Worm (Caenorhabditis elegans) whole organism, early embryonic: Measurements from ENCODE around the gene pbs-3.
A peak's percentile ranks its signal among the peaks of the same experiment; 100 is the strongest.

Experiments
- B0310.2 ChIP-seq: sonication (generic microtip); optimal IDR thresholded peaks from 2 replicates; lab custom pipeline; 2016; ENCODE audit warnings: mild to moderate bottlenecking, missing genetic modification characterization, missing compliant biosample characterization
- F13C5.2 ChIP-seq: sonication (generic microtip); optimal IDR thresholded peaks from 2 replicates; lab custom pipeline; 2017; ENCODE audit warnings: mild to moderate bottlenecking, missing genetic modification characterization, inconsistent platforms, missing compliant biosample characterization
- aly-1 ChIP-seq: sonication (generic microtip); optimal IDR thresholded peaks from 2 replicates; lab custom pipeline; 2016; ENCODE audit warnings: missing genetic modification characterization, missing compliant biosample characterization
- ama-1 ChIP-seq: fragments of 150-350 bp; optimal IDR thresholded peaks from 2 replicates; lab custom pipeline; 2014
- ceh-13 ChIP-seq: fragments of 200-800 bp; sonication (Bioruptor generic); optimal IDR thresholded peaks from 2 replicates; lab custom pipeline; 2018; ENCODE audit warnings: mild to moderate bottlenecking, missing genetic modification characterization, missing compliant biosample characterization
- ceh-36 ChIP-seq: sonication (generic microtip); optimal IDR thresholded peaks from 2 replicates; lab custom pipeline; 2016; ENCODE audit warnings: missing genetic modification characterization, inconsistent platforms, missing compliant biosample characterization
- ets-7 ChIP-seq: sonication (generic microtip); optimal IDR thresholded peaks from 2 replicates; lab custom pipeline; 2016; ENCODE audit warnings: missing genotype, missing genetic modification characterization, missing compliant biosample characterization
- flt-1 ChIP-seq: fragments of 200-800 bp; sonication (Bioruptor generic); IDR thresholded peaks from 2 replicates; pipeline ENCODE4 v1.3.6; 2022; ENCODE audit warnings: missing genetic modification characterization, missing compliant biosample characterization
- hmbx-1 ChIP-seq: sonication (generic microtip); optimal IDR thresholded peaks from 2 replicates; lab custom pipeline; 2016; ENCODE audit warnings: mild to moderate bottlenecking, missing genetic modification characterization, missing compliant biosample characterization
- hmg-4 ChIP-seq: fragments of 200-800 bp; sonication (Bioruptor generic); optimal IDR thresholded peaks from 2 replicates; lab custom pipeline; 2018; ENCODE audit warnings: mild to moderate bottlenecking, missing genetic modification characterization, missing compliant biosample characterization
- hnd-1 ChIP-seq: sonication (generic microtip); optimal IDR thresholded peaks from 2 replicates; lab custom pipeline; 2016; ENCODE audit warnings: missing genetic modification characterization, missing compliant biosample characterization
- pes-1 ChIP-seq: fragments of 200-800 bp; sonication (Bioruptor generic); IDR thresholded peaks from 2 replicates; pipeline ENCODE4 v1.3.6; 2022; ENCODE audit warnings: missing genetic modification reagents, missing genetic modification characterization, missing compliant biosample characterization
- scrt-1 ChIP-seq: fragments of 200-800 bp; sonication (Bioruptor generic); IDR thresholded peaks from 2 replicates; pipeline ENCODE4 v1.3.6; 2022; ENCODE audit warnings: missing genetic modification characterization, missing compliant biosample characterization
- sea-1 ChIP-seq: fragments of 200-800 bp; sonication (Bioruptor generic); conservative IDR thresholded peaks from 2 replicates; pipeline ENCODE4 v1.3.6; 2022; ENCODE audit warnings: missing genetic modification characterization, missing compliant biosample characterization
- tbx-11 ChIP-seq: fragments of 200-800 bp; sonication (Bioruptor generic); IDR thresholded peaks from 2 replicates; pipeline ENCODE4 v1.3.6; 2022; ENCODE audit warnings: missing genetic modification characterization, missing compliant biosample characterization
- tbx-37 ChIP-seq: fragments of 200-800 bp; sonication (Bioruptor generic); conservative IDR thresholded peaks from 2 replicates; pipeline ENCODE4 v1.3.6; 2022; ENCODE audit warnings: missing genetic modification reagents, missing genetic modification characterization, missing compliant biosample characterization
- tra-4 ChIP-seq: sonication (generic microtip); optimal IDR thresholded peaks from 2 replicates; lab custom pipeline; 2017; ENCODE audit warnings: missing genetic modification characterization, missing compliant biosample characterization

pbs-3 gene

ce11 chrII:4943849-4944248 lies 11.4 kb downstream of the pbs-3 start, which contains the start of gene mdt-4:
Gene mdt-4, minus strand, starts transcription at chrII:4943949.
- TF ChIP-seq sea-1 = no peak
- no peak for TF ChIP-seq tbx-37
- no peak for TF ChIP-seq ets-7 (tag; lab: Kevin White, UChicago)
- no peak for TF ChIP-seq ama-1 (lab: Kevin White, UChicago)

- TF ChIP-seq ets-7 (tag; lab: Kevin White, UChicago) = no peak
- TF ChIP-seq tbx-11 (GFP tag; lab: Robert Waterston, UW) = no peak
- no peak for TF ChIP-seq B0310.2 (tag; lab: Kevin White, UChicago)
- no peak for TF ChIP-seq aly-1
- no peak for TF ChIP-seq sea-1
- no peak for TF ChIP-seq tra-4 (tag; lab: Kevin White, UChicago)
Observed at ce11 chrII:4942829-4943228, 12.4 kb downstream of the pbs-3 start.

- TF ChIP-seq pes-1 (GFP tag; lab: Robert Waterston, UW) (peak; percentile 90), scrt-1 (GFP tag; lab: Robert Waterston, UW) (peak; percentile 85), flt-1 (peak; percentile 79), sea-1 (peak; percentile 79), aly-1 (peak; percentile 87), B0310.2 (tag; lab: Kevin White, UChicago) (peak; percentile 83), tbx-11 (GFP tag; lab: Robert Waterston, UW) (peak; percentile 74; the same call in 1 of the 2 replicates), hmbx-1 (tag; lab: Kevin White, UChicago) (peak; percentile 58), F13C5.2 (tag; lab: Kevin White, UChicago) (peak; percentile 68), ama-1 (lab: Kevin White, UChicago) (peak; percentile 22), ceh-13 (GFP tag; lab: Kevin White, UChicago) (peak; percentile 79), tra-4 (tag; lab: Kevin White, UChicago) (no peak), tbx-37 (peak; percentile 71), hnd-1 (tag; lab: Kevin White, UChicago) (peak; percentile 47), hmg-4 (GFP tag; lab: Kevin White, UChicago) (peak; percentile 95), ets-7 (tag; lab: Kevin White, UChicago) (peak; percentile 29), ceh-36 (tag; lab: Kevin White, UChicago) (peak; percentile 89)
Observed at ce11 chrII:4942397-4942796, 12.8 kb downstream of the pbs-3 start.

- TF ChIP-seq hnd-1 (tag; lab: Kevin White, UChicago) (no peak), B0310.2 (tag; lab: Kevin White, UChicago) (no peak), ceh-36 (tag; lab: Kevin White, UChicago) (no peak), ama-1 (lab: Kevin White, UChicago) (no peak), sea-1 (no peak), ets-7 (tag; lab: Kevin White, UChicago) (no peak), hmg-4 (GFP tag; lab: Kevin White, UChicago) (no peak), hmbx-1 (tag; lab: Kevin White, UChicago) (no peak), ceh-13 (GFP tag; lab: Kevin White, UChicago) (no peak), pes-1 (GFP tag; lab: Robert Waterston, UW) (no peak)
Observed at ce11 chrII:4941541-4942206, 13.6 kb downstream of the pbs-3 start, which contains the start of gene ZK546.19. Gene ZK546.19, plus strand, starts transcription at chrII:4941726.

- TF ChIP-seq tbx-11 (GFP tag; lab: Robert Waterston, UW) (no peak), B0310.2 (tag; lab: Kevin White, UChicago) (no peak), ets-7 (tag; lab: Kevin White, UChicago) (no peak), aly-1 (no peak), ceh-36 (tag; lab: Kevin White, UChicago) (no peak), hnd-1 (tag; lab: Kevin White, UChicago) (no peak), pes-1 (GFP tag; lab: Robert Waterston, UW) (no peak), tra-4 (tag; lab: Kevin White, UChicago) (no peak), flt-1 (no peak), ama-1 (lab: Kevin White, UChicago) (no peak), tbx-37 (no peak), F13C5.2 (tag; lab: Kevin White, UChicago) (no peak), hmbx-1 (tag; lab: Kevin White, UChicago) (no peak), ceh-13 (GFP tag; lab: Kevin White, UChicago) (no peak), scrt-1 (GFP tag; lab: Robert Waterston, UW) (no peak)
Observed at ce11 chrII:4941050-4941449, 14.2 kb downstream of the pbs-3 start, which contains the start of gene cblc-1. Gene cblc-1, minus strand, starts transcription at chrII:4941150.

- TF ChIP-seq ceh-36 (tag; lab: Kevin White, UChicago) (no peak), hnd-1 (tag; lab: Kevin White, UChicago) (no peak), tra-4 (tag; lab: Kevin White, UChicago) (no peak), hmg-4 (GFP tag; lab: Kevin White, UChicago) (no peak), ets-7 (tag; lab: Kevin White, UChicago) (no peak)
Observed at ce11 chrII:4937743-4938142, 17.5 kb downstream of the pbs-3 start, which contains the start of gene ZK546.4. Gene ZK546.4, plus strand, starts transcription at chrII:4938043.

ce11 chrII:4935518-4935917 lies 19.7 kb downstream of the pbs-3 start, which contains the start of gene ZK546.5:
Gene ZK546.5, plus strand, starts transcription at chrII:4935818.
- TF ChIP-seq hmbx-1 (tag; lab: Kevin White, UChicago) (no peak), F13C5.2 (tag; lab: Kevin White, UChicago) (no peak), ets-7 (tag; lab: Kevin White, UChicago) (no peak), ceh-13 (GFP tag; lab: Kevin White, UChicago) (no peak), sea-1 (no peak), scrt-1 (GFP tag; lab: Robert Waterston, UW) (no peak), hnd-1 (tag; lab: Kevin White, UChicago) (no peak), tra-4 (tag; lab: Kevin White, UChicago) (no peak), ceh-36 (tag; lab: Kevin White, UChicago) (no peak), pes-1 (GFP tag; lab: Robert Waterston, UW) (no peak), hmg-4 (GFP tag; lab: Kevin White, UChicago) (no peak), tbx-37 (no peak), aly-1 (no peak), flt-1 (no peak), B0310.2 (tag; lab: Kevin White, UChicago) (no peak)
